Worm (Caenorhabditis elegans) whole organism, young adult: ENCODE measurements around the gene srsx-27.

Experiments used
- atf-7 ChIP-seq: sonication (generic microtip); optimal IDR thresholded peaks from 2 replicates; lab custom pipeline; 2017; ENCODE audit warnings: mild to moderate bottlenecking, missing genetic modification characterization, missing compliant biosample characterization
- ceh-79 ChIP-seq: sonication (generic microtip); optimal IDR thresholded peaks from 2 replicates; lab custom pipeline; 2017; ENCODE audit warnings: mild to moderate bottlenecking, missing genetic modification characterization, missing compliant biosample characterization
- die-1 ChIP-seq: sonication (generic microtip); optimal IDR thresholded peaks from 2 replicates; lab custom pipeline; 2016; ENCODE audit warnings: missing genotype, mild to moderate bottlenecking, missing genetic modification characterization, missing compliant biosample characterization
- fkh-3 ChIP-seq: sonication (generic microtip); optimal IDR thresholded peaks from 2 replicates; lab custom pipeline; 2016; ENCODE audit warnings: mild to moderate bottlenecking, missing genetic modification characterization, missing compliant biosample characterization
- let-607 ChIP-seq, 2 experiments: fragments of 200-800 bp in 1 of 2; sonication (Bioruptor generic) in 1 of 2; sonication (generic microtip) in 1 of 2; optimal IDR thresholded peaks; 2 replicates each; lab custom pipeline; 2016 to 2018; ENCODE audit warnings: mild to moderate bottlenecking in 2 of 2, missing compliant biosample characterization in 2 of 2, missing genetic modification characterization in 2 of 2, moderate library complexity in 2 of 2, missing genotype in 1 of 2
- lin-35 ChIP-seq, 3 experiments: fragments of 150-350 bp in 2 of 3; sonication (generic microtip) in 1 of 3; optimal IDR thresholded peaks; 2 replicates each; lab custom pipeline; 2014 to 2018; ENCODE audit warnings: missing biosample characterization in 3 of 3, missing genetic modification characterization in 3 of 3, missing genetic modification reagents in 3 of 3
- nfya-2 ChIP-seq: fragments of 200-800 bp; sonication (Bioruptor generic); IDR thresholded peaks from 2 replicates; pipeline ENCODE4 v1.3.6; 2022; ENCODE audit warnings: missing genetic modification reagents, missing genetic modification characterization, missing compliant biosample characterization
- nfyb-1 ChIP-seq: fragments of 200-800 bp; sonication (Bioruptor generic); IDR thresholded peaks from 2 replicates; pipeline ENCODE4 v1.3.6; 2022; ENCODE audit warnings: missing genetic modification reagents, missing genetic modification characterization, missing compliant biosample characterization
- pha-4 ChIP-seq: fragments of 150-350 bp; sonication (generic microtip); optimal IDR thresholded peaks from 2 replicates; lab custom pipeline; 2014; ENCODE audit warnings: missing biosample characterization, missing genetic modification reagents, missing genetic modification characterization
- snpc-1.3 ChIP-seq: sonication (generic microtip); optimal IDR thresholded peaks from 2 replicates; lab custom pipeline; 2017; ENCODE audit warnings: missing genetic modification characterization, mild to moderate bottlenecking, missing compliant biosample characterization, antibody characterized with exemption, moderate library complexity, missing genotype, missing genetic modification reagents; ENCODE audit not compliant: insufficient read depth
- somi-1 ChIP-seq: fragments of 200-800 bp; sonication (Bioruptor generic); optimal IDR thresholded peaks from 2 replicates; lab custom pipeline; 2018; ENCODE audit warnings: mild to moderate bottlenecking, missing genetic modification characterization, missing compliant biosample characterization
- unc-130 ChIP-seq: sonication (generic microtip); optimal IDR thresholded peaks from 2 replicates; lab custom pipeline; 2016; ENCODE audit warnings: missing genetic modification reagents, missing genetic modification characterization, missing compliant biosample characterization
- unc-62 ChIP-seq: fragments of 150-350 bp; optimal IDR thresholded peaks from 2 replicates; lab custom pipeline; 2014; ENCODE audit warnings: missing biosample characterization, missing genetic modification reagents, missing genetic modification characterization

ce11 chrV:10166368-10166767, 16.5 kb downstream of the srsx-27 start, which contains the start of gene C51E3.6:
- TF ChIP-seq let-607 (tag; optimal IDR thresholded peaks at IDR 0.05; lab: Kevin White, UChicago) (no peak), unc-130 (GFP tag; lab: Kevin White, UChicago) (no peak), somi-1 (GFP tag; lab: Kevin White, UChicago) (no peak), fkh-3 (tag; lab: Kevin White, UChicago) (no peak), ceh-79 (tag; lab: Kevin White, UChicago) (no peak), snpc-1.3 (tag; lab: Kevin White, UChicago) (no peak), nfyb-1 (GFP tag; lab: Robert Waterston, UW) (no peak), pha-4 (tag; lab: Kevin White, UChicago) (no peak), unc-62 (GFP tag; lab: Kevin White, UChicago) (no peak), nfya-2 (GFP tag; lab: Robert Waterston, UW) (no peak), atf-7 (no peak), lin-35 (GFP tag; optimal IDR thresholded peaks at IDR 0.05; lab: Kevin White, UChicago) (no peak), die-1 (tag; lab: Kevin White, UChicago) (no peak)
